Worm (Caenorhabditis elegans) whole organism, L4/young adult: ENCODE results near the gene ced-13.

Experiments
- W03F9.2 ChIP-seq: fragments of 150-350 bp; optimal IDR thresholded peaks from 2 replicates; lab custom pipeline; 2014; ENCODE audit warnings: missing biosample characterization, missing genetic modification characterization
- dao-5 ChIP-seq: sonication (generic microtip); optimal IDR thresholded peaks from 2 replicates; lab custom pipeline; 2016; ENCODE audit warnings: missing genotype, missing genetic modification characterization, moderate library complexity, missing compliant biosample characterization
- him-1 ChIP-seq: sonication (generic microtip); optimal IDR thresholded peaks from 2 replicates; lab custom pipeline; 2016; ENCODE audit warnings: missing genotype, missing genetic modification reagents, missing genetic modification characterization, missing compliant biosample characterization

- no peak for TF ChIP-seq dao-5
- no peak for TF ChIP-seq him-1
- no peak for TF ChIP-seq W03F9.2 (tag; lab: Kevin White, UChicago)
Measured at ce11 chrX:8274869-8275268, 24.6 kb downstream of the ced-13 start, which contains the start of gene ksr-1.
